Worm (Caenorhabditis elegans) whole organism, young adult: Measurements from ENCODE around the gene ZC155.4.

ENCODE experiments used
- C06A6.2 ChIP-seq: fragments of 200-800 bp; sonication (Bioruptor generic); conservative IDR thresholded peaks from 2 replicates; pipeline ENCODE4 v1.3.6; 2022; ENCODE audit warnings: missing genetic modification characterization, missing compliant biosample characterization
- C17E4.6 ChIP-seq: fragments of 200-800 bp; sonication (Bioruptor generic); IDR thresholded peaks from 2 replicates; pipeline ENCODE4 v1.3.6; 2022; ENCODE audit warnings: missing genetic modification reagents, missing genetic modification characterization, missing compliant biosample characterization
- F10E7.11 ChIP-seq: sonication (generic microtip); optimal IDR thresholded peaks from 2 replicates; lab custom pipeline; 2017; ENCODE audit warnings: mild to moderate bottlenecking, missing genetic modification characterization, moderate library complexity, missing compliant biosample characterization
- F22D6.2 ChIP-seq: sonication (generic microtip); optimal IDR thresholded peaks from 2 replicates; lab custom pipeline; 2016; ENCODE audit warnings: mild to moderate bottlenecking, missing genetic modification characterization, missing compliant biosample characterization
- F37B4.10 ChIP-seq: fragments of 200-800 bp; sonication (Bioruptor generic); IDR thresholded peaks from 2 replicates; pipeline ENCODE4 v1.3.6; 2022; ENCODE audit warnings: missing genetic modification characterization, missing compliant biosample characterization
- F39B2.1 ChIP-seq: fragments of 200-800 bp; sonication (Bioruptor generic); IDR thresholded peaks from 2 replicates; pipeline ENCODE4 v1.3.6; 2022; ENCODE audit warnings: missing genetic modification reagents, missing genetic modification characterization, missing compliant biosample characterization
- F49E8.2 ChIP-seq: sonication (generic microtip); optimal IDR thresholded peaks from 3 replicates; lab custom pipeline; 2017; ENCODE audit warnings: missing genetic modification characterization, mild to moderate bottlenecking, missing compliant biosample characterization, antibody characterized with exemption, moderate library complexity; ENCODE audit not compliant: insufficient read depth
- K12H6.12 ChIP-seq: fragments of 200-800 bp; sonication (Bioruptor generic); optimal IDR thresholded peaks from 2 replicates; lab custom pipeline; 2018; ENCODE audit warnings: mild to moderate bottlenecking, missing genetic modification characterization, missing compliant biosample characterization
- Y53G8AR.9 ChIP-seq: fragments of 200-800 bp; sonication (Bioruptor generic); conservative IDR thresholded peaks from 2 replicates; pipeline ENCODE4 v1.3.6; 2022; ENCODE audit warnings: missing genetic modification reagents, missing genetic modification characterization, missing compliant biosample characterization
- Y95B8A.8 ChIP-seq: fragments of 200-800 bp; sonication (Bioruptor generic); IDR thresholded peaks from 2 replicates; pipeline ENCODE4 v1.3.6; 2022; ENCODE audit warnings: missing genetic modification reagents, missing genetic modification characterization, missing compliant biosample characterization
- ZK185.1 ChIP-seq: sonication (generic microtip); optimal IDR thresholded peaks from 2 replicates; lab custom pipeline; 2016; ENCODE audit warnings: mild to moderate bottlenecking, missing genetic modification characterization, missing compliant biosample characterization; ENCODE audit not compliant: poor library complexity, severe bottlenecking
- akir-1 ChIP-seq: fragments of 200-800 bp; sonication (Bioruptor generic); optimal IDR thresholded peaks from 2 replicates; lab custom pipeline; 2018; ENCODE audit warnings: mild to moderate bottlenecking, missing genetic modification characterization, moderate library complexity, missing compliant biosample characterization
- aptf-2 ChIP-seq: fragments of 200-800 bp; sonication (Bioruptor generic); conservative IDR thresholded peaks from 2 replicates; pipeline ENCODE4 v1.3.6; 2022; ENCODE audit warnings: missing genetic modification reagents, missing genetic modification characterization, missing compliant biosample characterization
- bed-1 ChIP-seq: fragments of 200-800 bp; sonication (Bioruptor generic); IDR thresholded peaks from 2 replicates; pipeline ENCODE4 v1.3.6; 2022; ENCODE audit warnings: missing genetic modification reagents, missing genetic modification characterization, missing compliant biosample characterization
- ceh-27 ChIP-seq: fragments of 200-800 bp; sonication (Bioruptor generic); optimal IDR thresholded peaks from 2 replicates; lab custom pipeline; 2018; ENCODE audit warnings: mild to moderate bottlenecking, missing genetic modification characterization, moderate library complexity, missing compliant biosample characterization
- ceh-58 ChIP-seq: fragments of 200-800 bp; sonication (Bioruptor generic); IDR thresholded peaks from 2 replicates; pipeline ENCODE4 v1.3.6; 2022; ENCODE audit warnings: missing genetic modification characterization, missing compliant biosample characterization
- die-1 ChIP-seq: sonication (generic microtip); optimal IDR thresholded peaks from 2 replicates; lab custom pipeline; 2016; ENCODE audit warnings: missing genotype, mild to moderate bottlenecking, missing genetic modification characterization, missing compliant biosample characterization
- dox-1 ChIP-seq: fragments of 200-800 bp; sonication (Bioruptor generic); IDR thresholded peaks from 2 replicates; pipeline ENCODE4 v1.3.6; 2022; ENCODE audit warnings: missing genetic modification reagents, missing genetic modification characterization, missing compliant biosample characterization
- efl-1 ChIP-seq: fragments of 150-350 bp; optimal IDR thresholded peaks from 2 replicates; lab custom pipeline; 2014; ENCODE audit warnings: missing biosample characterization, missing genetic modification reagents, missing genetic modification characterization
- egl-18 ChIP-seq: fragments of 200-800 bp; sonication (Bioruptor generic); IDR thresholded peaks from 2 replicates; pipeline ENCODE4 v1.3.6; 2022; ENCODE audit warnings: missing genetic modification reagents, missing genetic modification characterization, missing compliant biosample characterization
- gei-17 ChIP-seq: fragments of 200-800 bp; sonication (Bioruptor generic); optimal IDR thresholded peaks from 2 replicates; lab custom pipeline; 2018; ENCODE audit warnings: mild to moderate bottlenecking, missing genetic modification characterization, missing compliant biosample characterization
- him-1 ChIP-seq: sonication (generic microtip); optimal IDR thresholded peaks from 2 replicates; lab custom pipeline; 2016; ENCODE audit warnings: missing genotype, missing genetic modification reagents, missing genetic modification characterization, missing compliant biosample characterization
- hmg-1.2 ChIP-seq: fragments of 200-800 bp; sonication (Bioruptor generic); IDR thresholded peaks from 2 replicates; pipeline ENCODE4 v1.3.6; 2022; ENCODE audit warnings: missing genetic modification reagents, missing genetic modification characterization, missing compliant biosample characterization
- hrde-1 ChIP-seq: sonication (generic microtip); optimal IDR thresholded peaks from 2 replicates; lab custom pipeline; 2016; ENCODE audit warnings: missing genetic modification characterization, mild to moderate bottlenecking, missing compliant biosample characterization, moderate library complexity, missing genotype, missing genetic modification reagents, borderline replicate concordance
- hsf-1 ChIP-seq: fragments of 200-800 bp; sonication (Bioruptor generic); IDR thresholded peaks from 2 replicates; pipeline ENCODE4 v1.3.6; 2022; ENCODE audit warnings: missing genetic modification reagents, missing genetic modification characterization, missing compliant biosample characterization
- lag-1 ChIP-seq: fragments of 200-800 bp; sonication (Bioruptor generic); IDR thresholded peaks from 2 replicates; pipeline ENCODE4 v1.3.6; 2022; ENCODE audit warnings: missing genetic modification reagents, missing genetic modification characterization, missing compliant biosample characterization
- let-526 ChIP-seq: fragments of 200-800 bp; sonication (Bioruptor generic); IDR thresholded peaks from 2 replicates; pipeline ENCODE4 v1.3.6; 2022; ENCODE audit warnings: missing genetic modification reagents, missing genetic modification characterization, missing compliant biosample characterization
- lin-40 ChIP-seq: sonication (generic microtip); optimal IDR thresholded peaks from 2 replicates; lab custom pipeline; 2016; ENCODE audit warnings: missing genetic modification characterization, mild to moderate bottlenecking, missing compliant biosample characterization, missing genotype, missing genetic modification reagents
- madf-3 ChIP-seq: fragments of 200-800 bp; sonication (Bioruptor generic); IDR thresholded peaks from 2 replicates; pipeline ENCODE4 v1.3.6; 2022; ENCODE audit warnings: missing genetic modification reagents, missing genetic modification characterization, missing compliant biosample characterization
- madf-6 ChIP-seq: fragments of 200-800 bp; sonication (Bioruptor generic); IDR thresholded peaks from 2 replicates; pipeline ENCODE4 v1.3.6; 2022; ENCODE audit warnings: missing genetic modification reagents, missing genetic modification characterization, missing compliant biosample characterization
- madf-8 ChIP-seq: fragments of 200-800 bp; sonication (Bioruptor generic); conservative IDR thresholded peaks from 2 replicates; pipeline ENCODE4 v1.3.6; 2022; ENCODE audit warnings: missing genetic modification reagents, missing genetic modification characterization, missing compliant biosample characterization
- nfyb-1 ChIP-seq: fragments of 200-800 bp; sonication (Bioruptor generic); IDR thresholded peaks from 2 replicates; pipeline ENCODE4 v1.3.6; 2022; ENCODE audit warnings: missing genetic modification reagents, missing genetic modification characterization, missing compliant biosample characterization
- nhr-120 ChIP-seq: fragments of 200-800 bp; sonication (Bioruptor generic); IDR thresholded peaks from 2 replicates; pipeline ENCODE4 v1.3.6; 2022; ENCODE audit warnings: missing genetic modification characterization, missing compliant biosample characterization
- nhr-179 ChIP-seq: sonication (generic microtip); optimal IDR thresholded peaks from 2 replicates; lab custom pipeline; 2016; ENCODE audit warnings: mild to moderate bottlenecking, missing genetic modification characterization, missing compliant biosample characterization
- nhr-27 ChIP-seq: fragments of 200-800 bp; sonication (Bioruptor generic); optimal IDR thresholded peaks from 2 replicates; lab custom pipeline; 2018; ENCODE audit warnings: mild to moderate bottlenecking, missing genetic modification characterization, moderate library complexity, missing compliant biosample characterization
- pha-4 ChIP-seq: fragments of 150-350 bp; sonication (generic microtip); optimal IDR thresholded peaks from 2 replicates; lab custom pipeline; 2014; ENCODE audit warnings: missing biosample characterization, missing genetic modification reagents, missing genetic modification characterization
- sea-2 ChIP-seq: fragments of 200-800 bp; sonication (Bioruptor generic); IDR thresholded peaks from 2 replicates; pipeline ENCODE4 v1.3.6; 2022; ENCODE audit warnings: missing genetic modification characterization, missing compliant biosample characterization
- snpc-4 ChIP-seq, 5 experiments: fragments of 150-350 bp in 1 of 5; sonication (generic microtip) in 4 of 5; optimal IDR thresholded peaks; 2 replicates each; lab custom pipeline; 2014 to 2018; ENCODE audit warnings: missing genetic modification characterization in 5 of 5, missing biosample characterization in 3 of 5, antibody characterized with exemption in 2 of 5, mild to moderate bottlenecking in 2 of 5, missing compliant biosample characterization in 2 of 5, missing genotype in 2 of 5, moderate library complexity in 2 of 5, missing genetic modification reagents in 1 of 5
- somi-1 ChIP-seq: fragments of 200-800 bp; sonication (Bioruptor generic); optimal IDR thresholded peaks from 2 replicates; lab custom pipeline; 2018; ENCODE audit warnings: mild to moderate bottlenecking, missing genetic modification characterization, missing compliant biosample characterization
- sptf-2 ChIP-seq: fragments of 200-800 bp; sonication (Bioruptor generic); optimal IDR thresholded peaks from 2 replicates; lab custom pipeline; 2018; ENCODE audit warnings: mild to moderate bottlenecking, missing genetic modification characterization, missing compliant biosample characterization
- tbp1 ChIP-seq: fragments of 200-800 bp; sonication (Bioruptor generic); optimal IDR thresholded peaks from 2 replicates; lab custom pipeline; 2018; ENCODE audit warnings: mild to moderate bottlenecking, missing genetic modification characterization, missing compliant biosample characterization
- unc-130 ChIP-seq: sonication (generic microtip); optimal IDR thresholded peaks from 2 replicates; lab custom pipeline; 2016; ENCODE audit warnings: missing genetic modification reagents, missing genetic modification characterization, missing compliant biosample characterization
- xnd-1 ChIP-seq: sonication (generic microtip); optimal IDR thresholded peaks from 2 replicates; lab custom pipeline; 2016; ENCODE audit warnings: missing genotype, missing genetic modification reagents, missing genetic modification characterization, missing compliant biosample characterization
- ztf-18 ChIP-seq: sonication (generic microtip); optimal IDR thresholded peaks from 2 replicates; lab custom pipeline; 2016; ENCODE audit warnings: missing genotype, mild to moderate bottlenecking, missing genetic modification characterization, missing compliant biosample characterization
- ztf-22 ChIP-seq: fragments of 200-800 bp; sonication (Bioruptor generic); optimal IDR thresholded peaks from 2 replicates; lab custom pipeline; 2018; ENCODE audit warnings: mild to moderate bottlenecking, missing genetic modification characterization, moderate library complexity, missing compliant biosample characterization
- ztf-28 ChIP-seq: fragments of 200-800 bp; sonication (Bioruptor generic); IDR thresholded peaks from 2 replicates; pipeline ENCODE4 v1.3.6; 2022; ENCODE audit warnings: missing genetic modification reagents, missing genetic modification characterization, missing compliant biosample characterization

ZC155.4 gene

DNA sequence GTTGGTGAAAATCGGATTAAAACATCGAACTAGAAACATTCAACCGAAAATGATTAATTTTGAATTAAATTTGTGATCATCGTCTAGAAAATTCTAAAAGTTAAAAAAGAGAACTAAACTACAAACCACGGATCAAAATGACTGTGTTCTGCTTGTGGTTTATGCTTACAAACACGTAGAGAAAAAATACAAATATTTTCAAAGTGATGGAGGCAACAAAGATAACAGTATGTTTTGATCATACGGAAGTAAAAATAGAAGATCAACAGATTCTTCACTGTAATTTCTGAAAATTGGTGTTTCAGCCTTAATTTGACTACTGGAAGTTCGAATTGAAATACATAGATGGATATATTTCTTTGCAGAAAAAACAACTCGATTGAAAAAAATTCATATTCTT lies 12.0 kb downstream of the ZC155.4 start:
- 0 out of 2 replicates have a peak, but pooled peaks have one; percentile 59 for TF ChIP-seq madf-3 (GFP tag; lab: Robert Waterston, UW)
- TF ChIP-seq unc-130: peak; percentile 40
- 0 out of 2 replicates have a peak, but pooled peaks have one; percentile 29 for TF ChIP-seq nfyb-1 (GFP tag; lab: Robert Waterston, UW)
- TF ChIP-seq madf-6: 0 out of 2 replicates have a peak, but pooled peaks have one; percentile 20
- no peak for TF ChIP-seq K12H6.12 (tag; lab: Kevin White, UChicago)
- TF ChIP-seq dox-1 (GFP tag; lab: Robert Waterston, UW): no peak
- peak; percentile 45 for TF ChIP-seq F49E8.2
- peak; percentile 84 for TF ChIP-seq hrde-1

DNA sequence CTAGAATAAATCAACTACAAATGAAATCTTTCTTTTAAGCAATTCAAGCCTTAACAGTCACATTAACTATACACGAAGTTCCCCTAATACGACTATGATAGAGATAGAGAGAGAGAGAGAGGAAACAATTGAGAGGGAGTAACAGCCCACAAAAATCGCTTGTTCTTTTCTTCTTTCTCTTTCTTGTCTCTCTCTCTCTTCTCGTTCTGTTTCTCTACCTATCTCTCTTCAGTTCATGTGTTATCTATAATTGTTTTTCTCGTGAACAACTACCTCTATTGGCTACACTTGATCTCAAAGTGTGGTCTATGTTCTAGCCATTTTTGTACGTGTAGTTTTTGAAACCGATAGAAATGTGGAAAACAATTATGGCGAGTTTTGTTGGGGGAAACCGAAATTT lies 12.6 kb downstream of the ZC155.4 start:
- TF ChIP-seq hmg-1.2 (GFP tag; lab: Robert Waterston, UW) (peak; percentile 47; the same call in 1 of the 2 replicates), C17E4.6 (no peak), nhr-179 (no peak), bed-1 (GFP tag; lab: Robert Waterston, UW) (no peak), nfyb-1 (GFP tag; lab: Robert Waterston, UW) (no peak), ztf-18 (tag; lab: Kevin White, UChicago) (no peak), him-1 (tag; lab: Kevin White, UChicago) (no peak), somi-1 (GFP tag; lab: Kevin White, UChicago) (no peak), madf-8 (GFP tag; lab: Robert Waterston, UW) (no peak), aptf-2 (GFP tag; lab: Robert Waterston, UW) (no peak), ceh-58 (GFP tag; lab: Robert Waterston, UW) (no peak), dox-1 (GFP tag; lab: Robert Waterston, UW) (0 out of 2 replicates have a peak, but pooled peaks have one; percentile 44), F22D6.2 (tag; lab: Kevin White, UChicago) (no peak), nhr-27 (tag; lab: Kevin White, UChicago) (no peak), die-1 (peak; percentile 17), xnd-1 (no peak), lag-1 (GFP tag; lab: Robert Waterston, UW) (no peak), F37B4.10 (GFP tag; lab: Robert Waterston, UW) (no peak), hsf-1 (GFP tag; lab: Robert Waterston, UW) (no peak), Y53G8AR.9 (GFP tag; lab: Robert Waterston, UW) (no peak), efl-1 (GFP tag; lab: Kevin White, UChicago) (no peak), nhr-120 (GFP tag; lab: Robert Waterston, UW) (no peak), F10E7.11 (tag; lab: Kevin White, UChicago) (no peak), sea-2 (GFP tag; lab: Robert Waterston, UW) (no peak), ZK185.1 (tag; lab: Kevin White, UChicago) (peak; percentile 42), snpc-4 (GFP tag; optimal IDR thresholded peaks at IDR 0.05; lab: Kevin White, UChicago) (no peak), snpc-4 (tag; optimal IDR thresholded peaks at IDR 0.05; lab: Kevin White, UChicago) (peak in 2 of 4 experiments; percentile 18 to 20), sptf-2 (GFP tag; lab: Kevin White, UChicago) (no peak), ceh-27 (GFP tag; lab: Kevin White, UChicago) (peak; percentile 47), egl-18 (GFP tag; lab: Robert Waterston, UW) (no peak), let-526 (no peak), lin-40 (tag; lab: Kevin White, UChicago) (peak; percentile 70), gei-17 (no peak), ztf-28 (no peak), akir-1 (GFP tag; lab: Kevin White, UChicago) (no peak), Y95B8A.8 (GFP tag; lab: Robert Waterston, UW) (no peak), pha-4 (tag; lab: Kevin White, UChicago) (no peak), K12H6.12 (tag; lab: Kevin White, UChicago) (no peak), ztf-22 (GFP tag; lab: Kevin White, UChicago) (no peak), tbp1 (peak; percentile 15), F39B2.1 (no peak), F49E8.2 (no peak), C06A6.2 (GFP tag; lab: Robert Waterston, UW) (no peak)
